Fruit fly (Drosophila melanogaster) whole organism, embryonic: ENCODE measurements around the gene CG5498.
A peak's percentile ranks its signal among the peaks of the same experiment; 100 is the strongest.

ENCODE experiments used
- Abd-B ChIP-seq: fragments of 200-800 bp; sonication (Bioruptor generic); optimal IDR thresholded peaks from 2 replicates; lab custom pipeline; 2018; ENCODE audit warnings: missing biosample characterization, mild to moderate bottlenecking, missing genetic modification characterization, moderate library complexity
- Adf1 ChIP-seq: fragments of 200-800 bp; sonication (Bioruptor generic); IDR thresholded peaks from 2 replicates; pipeline ENCODE4 v1.3.6; 2022; ENCODE audit warnings: missing biosample characterization, missing genetic modification characterization
- Antp ChIP-seq: fragments of 200-800 bp; sonication (Bioruptor generic); optimal IDR thresholded peaks from 3 replicates; lab custom pipeline; 2016; ENCODE audit warnings: missing biosample characterization, missing genetic modification characterization
- Awh ChIP-seq: fragments of 200-800 bp; sonication (Bioruptor generic); IDR thresholded peaks from 2 replicates; pipeline ENCODE4, ENCODE4 v1.3.6; 2022; ENCODE audit warnings: missing biosample characterization, missing genetic modification characterization
- Bgb ChIP-seq: fragments of 200-800 bp; sonication (Bioruptor generic); IDR thresholded peaks from 2 replicates; pipeline ENCODE4 v1.3.6; 2022; ENCODE audit warnings: missing biosample characterization, missing genetic modification characterization; ENCODE audit not compliant: partially characterized antibody
- BtbVII ChIP-seq: fragments of 200-800 bp; sonication (Bioruptor generic); optimal IDR thresholded peaks from 3 replicates; lab custom pipeline; 2017; ENCODE audit warnings: missing biosample characterization, mild to moderate bottlenecking, missing genetic modification characterization
- C15 ChIP-seq: fragments of 200-800 bp; sonication (Bioruptor generic); IDR thresholded peaks from 3 replicates; pipeline ENCODE4 v1.3.6; 2022; ENCODE audit warnings: missing biosample characterization, missing genetic modification characterization
- CG10543 ChIP-seq: fragments of 200-800 bp; sonication (Bioruptor generic); optimal IDR thresholded peaks from 3 replicates; lab custom pipeline; 2017; ENCODE audit warnings: missing biosample characterization, mild to moderate bottlenecking, missing genetic modification characterization, moderate library complexity
- CG12659 ChIP-seq: fragments of 200-800 bp; sonication (Bioruptor generic); optimal IDR thresholded peaks from 3 replicates; lab custom pipeline; 2017; ENCODE audit warnings: mild to moderate bottlenecking, missing biosample characterization, missing genetic modification reagents, missing genetic modification characterization
- CG14860 ChIP-seq: fragments of 200-800 bp; sonication (Bioruptor generic); IDR thresholded peaks from 3 replicates; pipeline ENCODE4 v1.3.6; 2022; ENCODE audit warnings: missing biosample characterization, missing genetic modification characterization; ENCODE audit not compliant: partially characterized antibody
- CG1647 ChIP-seq: fragments of 200-800 bp; sonication (Bioruptor generic); optimal IDR thresholded peaks from 3 replicates; lab custom pipeline; 2016; ENCODE audit warnings: missing biosample characterization, missing genetic modification characterization
- CG16815 ChIP-seq: fragments of 200-800 bp; sonication (Bioruptor generic); optimal IDR thresholded peaks from 3 replicates; lab custom pipeline; 2017; ENCODE audit warnings: missing biosample characterization, mild to moderate bottlenecking, missing genetic modification characterization
- CG17186 ChIP-seq: fragments of 200-800 bp; sonication (Bioruptor generic); optimal IDR thresholded peaks from 3 replicates; lab custom pipeline; 2017; ENCODE audit warnings: missing biosample characterization, missing genetic modification reagents, missing genetic modification characterization
- CG17359 ChIP-seq: fragments of 200-800 bp; sonication (Bioruptor generic); optimal IDR thresholded peaks from 3 replicates; lab custom pipeline; 2018; ENCODE audit warnings: missing biosample characterization, mild to moderate bottlenecking, missing genetic modification characterization, moderate library complexity
- CG18011 ChIP-seq: fragments of 200-800 bp; sonication (Bioruptor generic); optimal IDR thresholded peaks from 2 replicates; lab custom pipeline; 2017; ENCODE audit warnings: missing biosample characterization, missing genetic modification characterization, mild to moderate bottlenecking, moderate library complexity, missing genotype
- CG18764 ChIP-seq: fragments of 200-800 bp; sonication (Bioruptor generic); optimal IDR thresholded peaks from 3 replicates; lab custom pipeline; 2016; ENCODE audit warnings: missing biosample characterization, missing genetic modification characterization
- CG30403 ChIP-seq: fragments of 200-800 bp; sonication (Bioruptor generic); optimal IDR thresholded peaks from 3 replicates; lab custom pipeline; 2016; ENCODE audit warnings: missing biosample characterization, missing genetic modification characterization
- CG3407 ChIP-seq: fragments of 200-800 bp; sonication (Bioruptor generic); optimal IDR thresholded peaks from 2 replicates; lab custom pipeline; 2018; ENCODE audit warnings: missing biosample characterization, mild to moderate bottlenecking, missing genetic modification characterization
- CG34422 ChIP-seq: fragments of 200-800 bp; sonication (Bioruptor generic); IDR thresholded peaks from 3 replicates; pipeline ENCODE4 v1.3.6; 2022; ENCODE audit warnings: missing biosample characterization, missing genetic modification characterization
- CG3726 ChIP-seq: fragments of 200-800 bp; sonication (Bioruptor generic); IDR thresholded peaks from 3 replicates; pipeline ENCODE4, ENCODE4 v1.3.6; 2022; ENCODE audit warnings: missing biosample characterization, missing genetic modification characterization
- CG4617 ChIP-seq: fragments of 200-800 bp; sonication (Bioruptor generic); optimal IDR thresholded peaks from 3 replicates; lab custom pipeline; 2016; ENCODE audit warnings: missing biosample characterization, missing genetic modification characterization, borderline replicate concordance
- CG6765 ChIP-seq: fragments of 200-800 bp; sonication (Bioruptor generic); optimal IDR thresholded peaks from 3 replicates; lab custom pipeline; 2017; ENCODE audit warnings: missing biosample characterization, mild to moderate bottlenecking, missing genetic modification characterization
- CG6813 ChIP-seq: fragments of 200-800 bp; sonication (Bioruptor generic); optimal IDR thresholded peaks from 2 replicates; lab custom pipeline; 2017; ENCODE audit warnings: missing biosample characterization, missing genetic modification characterization, mild to moderate bottlenecking, moderate library complexity, missing genetic modification reagents
- CG8281 ChIP-seq: fragments of 200-800 bp; sonication (Bioruptor generic); optimal IDR thresholded peaks from 2 replicates; lab custom pipeline; 2018; ENCODE audit warnings: missing biosample characterization, mild to moderate bottlenecking, missing genetic modification characterization, moderate library complexity
- CG9609 ChIP-seq: fragments of 200-800 bp; sonication (Bioruptor generic); optimal IDR thresholded peaks from 3 replicates; lab custom pipeline; 2016; ENCODE audit warnings: missing biosample characterization, missing genetic modification characterization
- D19A ChIP-seq: fragments of 200-800 bp; optimal IDR thresholded peaks from 3 replicates; lab custom pipeline; 2019; ENCODE audit warnings: missing biosample characterization, mild to moderate bottlenecking, missing genetic modification characterization, moderate library complexity
- Dp ChIP-seq: fragments of 200-800 bp; sonication (Bioruptor generic); optimal IDR thresholded peaks from 2 replicates; lab custom pipeline; 2018; ENCODE audit warnings: missing biosample characterization, mild to moderate bottlenecking, missing genetic modification characterization, moderate library complexity
- Hr3 ChIP-seq: fragments of 200-800 bp; sonication (Bioruptor generic); optimal IDR thresholded peaks from 3 replicates; lab custom pipeline; 2016; ENCODE audit warnings: missing biosample characterization, missing genetic modification characterization
- NFAT ChIP-seq: fragments of 200-800 bp; sonication (Bioruptor generic); IDR thresholded peaks from 2 replicates; pipeline ENCODE4 v1.3.6; 2022; ENCODE audit warnings: missing biosample characterization, missing genetic modification characterization
- Pdp1 ChIP-seq, 2 experiments: fragments of 200-800 bp; sonication (Bioruptor generic); optimal IDR thresholded peaks; 3 replicates each; lab custom pipeline; 2016; ENCODE audit warnings: missing biosample characterization in 2 of 2, missing genetic modification characterization in 2 of 2, mild to moderate bottlenecking in 1 of 2, moderate library complexity in 1 of 2
- Poxn ChIP-seq: fragments of 200-800 bp; sonication (Bioruptor generic); IDR thresholded peaks from 2 replicates; pipeline ENCODE4 v1.3.6; 2022; ENCODE audit warnings: missing biosample characterization, missing genetic modification characterization
- Sox100B ChIP-seq: fragments of 200-800 bp; sonication (Bioruptor generic); optimal IDR thresholded peaks from 3 replicates; lab custom pipeline; 2018; ENCODE audit warnings: missing biosample characterization, mild to moderate bottlenecking, missing genetic modification characterization
- Sox102F ChIP-seq: fragments of 200-800 bp; sonication (Bioruptor generic); optimal IDR thresholded peaks from 2 replicates; lab custom pipeline; 2018; ENCODE audit warnings: missing biosample characterization, mild to moderate bottlenecking, missing genetic modification characterization, moderate library complexity
- Xbp1 ChIP-seq: fragments of 200-800 bp; sonication (Bioruptor generic); optimal IDR thresholded peaks from 3 replicates; lab custom pipeline; 2016; ENCODE audit warnings: missing biosample characterization, mild to moderate bottlenecking, missing genetic modification characterization
- aop ChIP-seq: fragments of 200-800 bp; sonication (Bioruptor generic); IDR thresholded peaks from 2 replicates; pipeline ENCODE4 v1.3.6; 2022; ENCODE audit warnings: missing biosample characterization, missing genetic modification characterization
- bab2 ChIP-seq: fragments of 200-800 bp; sonication (Bioruptor generic); optimal IDR thresholded peaks from 2 replicates; lab custom pipeline; 2016; ENCODE audit warnings: missing biosample characterization, missing genetic modification characterization
- cwo ChIP-seq: fragments of 200-800 bp; sonication (Bioruptor generic); optimal IDR thresholded peaks from 3 replicates; lab custom pipeline; 2017; ENCODE audit warnings: missing biosample characterization, missing genetic modification characterization, mild to moderate bottlenecking, moderate library complexity, missing genetic modification reagents
- emc ChIP-seq: fragments of 200-800 bp; sonication (Bioruptor generic); optimal IDR thresholded peaks from 2 replicates; lab custom pipeline; 2016; ENCODE audit warnings: missing biosample characterization, missing genetic modification characterization
- eve ChIP-seq, 2 experiments: fragments of >200 bp; optimal IDR thresholded peaks; 2 replicates each; lab custom pipeline; 2017; ENCODE audit warnings: missing biosample characterization in 2 of 2, missing genetic modification characterization in 2 of 2
- eyg ChIP-seq: fragments of 200-800 bp; sonication (Bioruptor generic); optimal IDR thresholded peaks from 3 replicates; lab custom pipeline; 2016; ENCODE audit warnings: missing biosample characterization, missing genetic modification characterization
- mirr ChIP-seq: fragments of 200-800 bp; sonication (Bioruptor generic); optimal IDR thresholded peaks from 3 replicates; lab custom pipeline; 2018; ENCODE audit warnings: missing biosample characterization, mild to moderate bottlenecking, missing genetic modification characterization
- odd ChIP-seq: fragments of 200-800 bp; sonication (Bioruptor generic); optimal IDR thresholded peaks from 2 replicates; lab custom pipeline; 2017; ENCODE audit warnings: missing biosample characterization, mild to moderate bottlenecking, missing genetic modification characterization
- pnt ChIP-seq: fragments of 200-800 bp; sonication (Bioruptor generic); optimal IDR thresholded peaks from 3 replicates; lab custom pipeline; 2016; ENCODE audit warnings: missing biosample characterization, missing genetic modification characterization
- prd ChIP-seq, 3 experiments: fragments of >200 bp in 2 of 3; fragments of 200-800 bp in 1 of 3; sonication (Bioruptor generic) in 1 of 3; optimal IDR thresholded peaks in 2 of 3; IDR thresholded peaks in 1 of 3; 2 replicates in 2 of 3; 3 replicates in 1 of 3; pipeline versions ENCODE4 v1.3.6 to Lab custom; 2017 to 2022; ENCODE audit warnings: missing biosample characterization in 1 of 3, missing genetic modification characterization in 1 of 3
- pros ChIP-seq: fragments of 200-800 bp; sonication (Bioruptor generic); optimal IDR thresholded peaks from 3 replicates; lab custom pipeline; 2019; ENCODE audit warnings: missing biosample characterization, mild to moderate bottlenecking, missing genetic modification characterization, moderate library complexity
- rib ChIP-seq: fragments of 200-800 bp; sonication (Bioruptor generic); IDR thresholded peaks from 2 replicates; pipeline ENCODE4 v1.3.6; 2022; ENCODE audit warnings: missing biosample characterization, missing genetic modification characterization
- run ChIP-seq: fragments of 200-800 bp; sonication (Bioruptor generic); optimal IDR thresholded peaks from 3 replicates; lab custom pipeline; 2018; ENCODE audit warnings: missing biosample characterization, mild to moderate bottlenecking, missing genetic modification characterization
- salm ChIP-seq: fragments of 200-800 bp; sonication (Bioruptor generic); optimal IDR thresholded peaks from 2 replicates; lab custom pipeline; 2018; ENCODE audit warnings: missing biosample characterization, mild to moderate bottlenecking, missing genetic modification characterization
- sim ChIP-seq: fragments of 200-800 bp; sonication (Bioruptor generic); IDR thresholded peaks from 2 replicates; pipeline ENCODE4 v1.3.6; 2022; ENCODE audit warnings: missing biosample characterization, missing genetic modification characterization
- tap ChIP-seq: fragments of 200-800 bp; optimal IDR thresholded peaks from 3 replicates; lab custom pipeline; 2019; ENCODE audit warnings: missing biosample characterization, mild to moderate bottlenecking, missing genetic modification characterization, moderate library complexity
- wek ChIP-seq: fragments of 200-800 bp; sonication (Bioruptor generic); optimal IDR thresholded peaks from 3 replicates; lab custom pipeline; 2018; ENCODE audit warnings: missing biosample characterization, mild to moderate bottlenecking, missing genetic modification characterization, moderate library complexity

Gene CG5498

dm6 chr3L:20432297-20432696, 48.4 kb upstream of the CG5498 start, which contains the start of the genes Las and Psn (continued):
- TF ChIP-seq rib (GFP tag; lab: Robert Waterston, UW), result no peak
- TF ChIP-seq aop (GFP tag; lab: Robert Waterston, UW), result no peak
- TF ChIP-seq Sox100B (GFP tag; lab: Kevin White, UChicago), result no peak
- no peak for TF ChIP-seq CG18011 (GFP tag; lab: Kevin White, UChicago)
- no peak for TF ChIP-seq CG16815 (GFP tag; lab: Kevin White, UChicago)
- TF ChIP-seq Pdp1 (GFP tag; optimal IDR thresholded peaks at IDR 0.05; lab: Kevin White, UChicago), result peak; percentile 28 to 76
- TF ChIP-seq CG17359 (tag; lab: Kevin White, UChicago), result no peak
- TF ChIP-seq CG18764, result no peak
- no peak for TF ChIP-seq Antp (GFP tag; lab: Kevin White, UChicago)
- no peak for TF ChIP-seq mirr (GFP tag; lab: Kevin White, UChicago)
- no peak for TF ChIP-seq wek
- TF ChIP-seq sim (GFP tag; lab: Robert Waterston, UW), result no peak
- peak; percentile 61 for TF ChIP-seq Dp (GFP tag; lab: Kevin White, UChicago)
- TF ChIP-seq Adf1, result no peak
- no peak for TF ChIP-seq eyg (GFP tag; lab: Kevin White, UChicago)
- no peak for TF ChIP-seq Awh (GFP tag; lab: Robert Waterston, UW)
- no peak for TF ChIP-seq Poxn
- no peak for TF ChIP-seq Xbp1 (GFP tag; lab: Kevin White, UChicago)
- TF ChIP-seq salm (tag; lab: Kevin White, UChicago), result no peak
- TF ChIP-seq CG34422, result no peak
- 0 out of 2 replicates have a peak, but pooled peaks have one; percentile 32 for TF ChIP-seq Bgb
- no peak for TF ChIP-seq prd (optimal IDR thresholded peaks at IDR 0.05; lab: Kevin White, UChicago)
- TF ChIP-seq prd (GFP tag; IDR thresholded peaks at IDR 0.05; lab: Robert Waterston, UW), result no peak
- TF ChIP-seq CG12659 (GFP tag; lab: Kevin White, UChicago), result peak; percentile 56
- TF ChIP-seq CG6765 (GFP tag; lab: Kevin White, UChicago), result no peak
- no peak for TF ChIP-seq D19A (tag; lab: Kevin White, UChicago)
- no peak for TF ChIP-seq odd
- no peak for TF ChIP-seq NFAT (GFP tag; lab: Robert Waterston, UW)
- TF ChIP-seq run (tag; lab: Kevin White, UChicago), result no peak
- TF ChIP-seq tap (tag; lab: Kevin White, UChicago), result no peak
- TF ChIP-seq cwo (GFP tag; lab: Kevin White, UChicago), result no peak
- no peak for TF ChIP-seq Abd-B (GFP tag; lab: Kevin White, UChicago)
- TF ChIP-seq CG3407, result no peak
- TF ChIP-seq Hr3 (GFP tag; lab: Kevin White, UChicago), result no peak
- no peak for TF ChIP-seq bab2 (GFP tag; lab: Kevin White, UChicago)
- no peak for TF ChIP-seq CG3726
- TF ChIP-seq CG1647 (GFP tag; lab: Kevin White, UChicago), result no peak
- no peak for TF ChIP-seq emc
- no peak for TF ChIP-seq CG30403 (GFP tag; lab: Kevin White, UChicago)
- TF ChIP-seq eve (GFP tag; optimal IDR thresholded peaks at IDR 0.05; lab: Kevin White, UChicago), result no peak
- no peak for TF ChIP-seq C15 (GFP tag; lab: Robert Waterston, UW)
- peak; percentile 62 for TF ChIP-seq CG17186 (GFP tag; lab: Kevin White, UChicago)
- TF ChIP-seq CG14860, result peak; percentile 50; the same call in 2 of the 3 replicates
- no peak for TF ChIP-seq pros (GFP tag; lab: Kevin White, UChicago)
- TF ChIP-seq CG6813 (GFP tag; lab: Kevin White, UChicago), result no peak
- TF ChIP-seq CG4617 (GFP tag; lab: Kevin White, UChicago), result peak; percentile 51
- TF ChIP-seq Sox102F (GFP tag; lab: Kevin White, UChicago), result no peak
- TF ChIP-seq pnt, result no peak
- TF ChIP-seq CG8281, result no peak
- no peak for TF ChIP-seq BtbVII (GFP tag; lab: Kevin White, UChicago)
- TF ChIP-seq CG10543, result no peak
- TF ChIP-seq CG9609 (GFP tag; lab: Kevin White, UChicago), result no peak
